Fruit fly (Drosophila melanogaster): ENCODE results near the gene atk.

DNA sequence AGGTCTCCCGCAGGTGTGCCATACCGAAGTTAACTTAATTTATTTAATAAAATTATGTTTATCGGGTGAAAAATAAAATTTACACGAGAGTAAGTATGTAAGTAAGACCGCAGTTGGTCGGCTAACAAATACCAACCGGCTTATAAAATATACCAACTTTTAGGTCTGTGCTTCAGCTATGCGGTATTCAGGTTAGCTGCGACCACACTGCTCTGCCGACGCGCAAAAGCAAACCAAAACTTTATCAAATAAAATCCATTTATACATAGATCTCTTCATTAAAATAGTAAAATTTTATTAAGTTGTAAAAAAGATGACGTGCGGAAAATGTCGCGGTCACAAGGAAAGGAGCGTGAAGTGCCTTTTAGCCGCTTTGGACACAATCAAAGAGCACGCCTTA, 28.6 kb downstream of the atk start, which contains the start of the genes mRpL15 and CtIP:
- TF ChIP-seq CG14711 (tag; optimal IDR thresholded peaks at IDR 0.05) (no peak), pad (GFP tag; optimal IDR thresholded peaks at IDR 0.05) (no peak), kay (GFP tag; ENCODE audit: borderline replicate concordance) (no peak), Clk (GFP tag; optimal IDR thresholded peaks at IDR 0.05) (no peak), ovo (GFP tag; optimal IDR thresholded peaks at IDR 0.05) (no peak), tj (GFP tag; optimal IDR thresholded peaks at IDR 0.05) (no peak), Crg-1 (GFP tag; optimal IDR thresholded peaks at IDR 0.05) (no peak), toe (GFP tag; optimal IDR thresholded peaks at IDR 0.05) (no peak), Hr96 (GFP tag; optimal IDR thresholded peaks at IDR 0.05) (no peak)
